Fruit fly (Drosophila melanogaster) Kc167 (cell line): ENCODE results near the gene Osi22.

Source experiments
- Myc ChIP-seq: fragments of >200 bp; optimal IDR thresholded peaks from 2 replicates; lab custom pipeline; 2017; ENCODE audit warnings: missing external identifiers
- Sin3A ChIP-seq: fragments of >200 bp; optimal IDR thresholded peaks from 2 replicates; lab custom pipeline; 2018; ENCODE audit warnings: missing external identifiers
- h ChIP-seq: fragments of >200 bp; optimal IDR thresholded peaks from 3 replicates; lab custom pipeline; 2018; ENCODE audit warnings: missing external identifiers
- insv ChIP-seq: fragments of >200 bp; optimal IDR thresholded peaks from 3 replicates; lab custom pipeline; 2018; ENCODE audit warnings: missing external identifiers
- psq ChIP-seq: fragments of >200 bp; optimal IDR thresholded peaks from 2 replicates; lab custom pipeline; 2017; ENCODE audit warnings: missing external identifiers
- ttk ChIP-seq: sonication (Bioruptor generic); optimal IDR thresholded peaks from 2 replicates; lab custom pipeline; 2017; ENCODE audit warnings: missing external identifiers

- TF ChIP-seq h (lab: Kevin White, UChicago) = no peak
- TF ChIP-seq psq (lab: Kevin White, UChicago) = no peak
- TF ChIP-seq insv (lab: Kevin White, UChicago) = no peak
- no peak for TF ChIP-seq Myc (lab: Kevin White, UChicago)
- TF ChIP-seq Sin3A (lab: Kevin White, UChicago) = no peak
- no peak for TF ChIP-seq ttk (lab: Kevin White, UChicago)
Measured at dm6 chr3R:13261706-13262105, 28.7 kb upstream of the Osi22 start.
